Fruit fly (Drosophila melanogaster) whole organism, embryonic: ENCODE results near the gene Polr1F.

Experiments
- Aef1 ChIP-seq: fragments of 200-800 bp; sonication (Bioruptor generic); IDR thresholded peaks from 3 replicates; pipeline ENCODE4 v1.3.6; 2022; ENCODE audit warnings: missing biosample characterization, missing genetic modification characterization
- Awh ChIP-seq: fragments of 200-800 bp; sonication (Bioruptor generic); IDR thresholded peaks from 2 replicates; pipeline ENCODE4, ENCODE4 v1.3.6; 2022; ENCODE audit warnings: missing biosample characterization, missing genetic modification characterization
- B-H1 ChIP-seq: fragments of 200-800 bp; sonication (Bioruptor generic); IDR thresholded peaks from 3 replicates; pipeline ENCODE4 v1.3.6; 2022; ENCODE audit warnings: missing biosample characterization, missing genetic modification characterization
- CG10565 ChIP-seq: fragments of 200-800 bp; sonication (Bioruptor generic); optimal IDR thresholded peaks from 3 replicates; lab custom pipeline; 2016; ENCODE audit warnings: missing biosample characterization, mild to moderate bottlenecking, missing genetic modification characterization
- CG11504 ChIP-seq: fragments of 200-800 bp; sonication (Bioruptor generic); optimal IDR thresholded peaks from 3 replicates; lab custom pipeline; 2019; ENCODE audit warnings: missing biosample characterization, mild to moderate bottlenecking, missing genetic modification characterization, moderate library complexity
- CG11560 ChIP-seq: fragments of 200-800 bp; sonication (Bioruptor generic); IDR thresholded peaks from 3 replicates; pipeline ENCODE4 v1.3.6; 2022; ENCODE audit warnings: missing biosample characterization, missing genetic modification characterization
- CG12071 ChIP-seq: fragments of 200-800 bp; sonication (Bioruptor generic); optimal IDR thresholded peaks from 3 replicates; lab custom pipeline; 2018; ENCODE audit warnings: missing biosample characterization, mild to moderate bottlenecking, missing genetic modification characterization
- CG12236 ChIP-seq: fragments of 200-800 bp; sonication (Bioruptor generic); optimal IDR thresholded peaks from 2 replicates; lab custom pipeline; 2016; ENCODE audit warnings: missing biosample characterization, missing genetic modification characterization
- CG13775 ChIP-seq: fragments of 200-800 bp; sonication (Bioruptor generic); optimal IDR thresholded peaks from 3 replicates; lab custom pipeline; 2017; ENCODE audit warnings: missing biosample characterization, mild to moderate bottlenecking, missing genetic modification characterization
- CG14860 ChIP-seq: fragments of 200-800 bp; sonication (Bioruptor generic); IDR thresholded peaks from 3 replicates; pipeline ENCODE4 v1.3.6; 2022; ENCODE audit warnings: missing biosample characterization, missing genetic modification characterization; ENCODE audit not compliant: partially characterized antibody
- CG17186 ChIP-seq: fragments of 200-800 bp; sonication (Bioruptor generic); optimal IDR thresholded peaks from 3 replicates; lab custom pipeline; 2017; ENCODE audit warnings: missing biosample characterization, missing genetic modification reagents, missing genetic modification characterization
- CG1832 ChIP-seq: fragments of 200-800 bp; sonication (Bioruptor generic); optimal IDR thresholded peaks from 2 replicates; lab custom pipeline; 2017; ENCODE audit warnings: missing biosample characterization, mild to moderate bottlenecking, missing genetic modification characterization, inconsistent platforms
- CG18764 ChIP-seq: fragments of 200-800 bp; sonication (Bioruptor generic); optimal IDR thresholded peaks from 3 replicates; lab custom pipeline; 2016; ENCODE audit warnings: missing biosample characterization, missing genetic modification characterization
- CG2116 ChIP-seq: fragments of 200-800 bp; sonication (Bioruptor generic); optimal IDR thresholded peaks from 3 replicates; lab custom pipeline; 2018; ENCODE audit warnings: missing biosample characterization, mild to moderate bottlenecking, missing genetic modification characterization
- CG31224 ChIP-seq: fragments of 200-800 bp; sonication (Bioruptor generic); IDR thresholded peaks from 2 replicates; pipeline ENCODE4 v1.3.6; 2022; ENCODE audit warnings: missing biosample characterization, missing genetic modification characterization
- CG3281 ChIP-seq: fragments of 200-800 bp; sonication (Bioruptor generic); optimal IDR thresholded peaks from 3 replicates; lab custom pipeline; 2017; ENCODE audit warnings: missing biosample characterization, mild to moderate bottlenecking, missing genetic modification characterization
- CG3407 ChIP-seq: fragments of 200-800 bp; sonication (Bioruptor generic); optimal IDR thresholded peaks from 2 replicates; lab custom pipeline; 2018; ENCODE audit warnings: missing biosample characterization, mild to moderate bottlenecking, missing genetic modification characterization
- CG4360 ChIP-seq: fragments of 200-800 bp; sonication (Bioruptor generic); IDR thresholded peaks from 2 replicates; pipeline ENCODE4 v1.3.6; 2022; ENCODE audit warnings: missing biosample characterization, missing genetic modification characterization
- CG4404 ChIP-seq: fragments of 200-800 bp; sonication (Bioruptor generic); IDR thresholded peaks from 2 replicates; pipeline ENCODE4 v1.3.6; 2022; ENCODE audit warnings: missing biosample characterization, missing genetic modification characterization
- CG6175 ChIP-seq: fragments of 200-800 bp; sonication (Bioruptor generic); IDR thresholded peaks from 3 replicates; pipeline ENCODE4 v1.3.6; 2022; ENCODE audit warnings: missing biosample characterization, missing genetic modification characterization
- CG8478 ChIP-seq: fragments of >200 bp; optimal IDR thresholded peaks from 2 replicates; lab custom pipeline; 2018
- CG9215 ChIP-seq: fragments of 200-800 bp; sonication (Bioruptor generic); IDR thresholded peaks from 2 replicates; pipeline ENCODE4 v1.3.6; 2022; ENCODE audit warnings: missing biosample characterization, missing genetic modification characterization
- CoRest ChIP-seq: fragments of 200-800 bp; sonication (Bioruptor generic); optimal IDR thresholded peaks from 3 replicates; lab custom pipeline; 2018; ENCODE audit warnings: missing biosample characterization, mild to moderate bottlenecking, missing genetic modification characterization, moderate library complexity
- D ChIP-seq, 2 experiments: fragments of 200-800 bp in 1 of 2; fragments of >200 bp in 1 of 2; sonication (Bioruptor generic) in 1 of 2; optimal IDR thresholded peaks; 2 replicates in 1 of 2; 3 replicates in 1 of 2; lab custom pipeline; 2017; ENCODE audit warnings: mild to moderate bottlenecking in 1 of 2, missing biosample characterization in 1 of 2, missing genetic modification characterization in 1 of 2, missing genetic modification reagents in 1 of 2
- Dip3 ChIP-seq: fragments of 200-800 bp; sonication (Bioruptor generic); optimal IDR thresholded peaks from 3 replicates; lab custom pipeline; 2016; ENCODE audit warnings: missing biosample characterization, missing genetic modification characterization
- Drgx ChIP-seq: fragments of 200-800 bp; sonication (Bioruptor generic); IDR thresholded peaks from 2 replicates; pipeline ENCODE4 v1.3.6; 2022; ENCODE audit warnings: missing biosample characterization, missing genetic modification characterization
- Ets65A ChIP-seq: fragments of 200-800 bp; sonication (Bioruptor generic); peaks from one replicate; lab custom pipeline; 2016; ENCODE audit warnings: missing biosample characterization, missing genetic modification characterization
- HLH4C ChIP-seq: fragments of 200-800 bp; sonication (Bioruptor generic); IDR thresholded peaks from 3 replicates; pipeline ENCODE4 v1.3.6; 2022; ENCODE audit warnings: missing biosample characterization, missing genetic modification characterization; ENCODE audit not compliant: partially characterized antibody
- HLH54F ChIP-seq: fragments of 200-800 bp; sonication (Bioruptor generic); optimal IDR thresholded peaks from 3 replicates; lab custom pipeline; 2016; ENCODE audit warnings: missing biosample characterization, missing genetic modification characterization
- Hmr ChIP-seq: fragments of 200-800 bp; sonication (Bioruptor generic); optimal IDR thresholded peaks from 3 replicates; lab custom pipeline; 2017; ENCODE audit warnings: mild to moderate bottlenecking, missing biosample characterization, missing genetic modification reagents, missing genetic modification characterization
- Med ChIP-seq: fragments of 200-800 bp; sonication (Bioruptor generic); peaks from one replicate; lab custom pipeline; 2016; ENCODE audit warnings: missing biosample characterization, missing genetic modification characterization, mild to moderate bottlenecking, inconsistent platforms, moderate library complexity
- Mes4 ChIP-seq: fragments of 200-800 bp; sonication (Bioruptor generic); optimal IDR thresholded peaks from 2 replicates; lab custom pipeline; 2016; ENCODE audit warnings: missing biosample characterization, missing genetic modification characterization
- Mrtf ChIP-seq: fragments of 200-800 bp; sonication (Bioruptor generic); IDR thresholded peaks from 3 replicates; pipeline ENCODE4 v1.3.6; 2022; ENCODE audit warnings: missing biosample characterization, missing genetic modification characterization
- Six4 ChIP-seq: fragments of 200-800 bp; sonication (Bioruptor generic); optimal IDR thresholded peaks from 2 replicates; lab custom pipeline; 2016; ENCODE audit warnings: missing biosample characterization, missing genetic modification characterization
- Stat92E ChIP-seq, 3 experiments: fragments of >200 bp in 2 of 3; fragments of 200-800 bp in 1 of 3; sonication (Bioruptor generic) in 1 of 3; optimal IDR thresholded peaks; 2 replicates each; lab custom pipeline; 2017 to 2019; ENCODE audit warnings: missing biosample characterization in 3 of 3, missing genetic modification characterization in 3 of 3, mild to moderate bottlenecking in 1 of 3, moderate library complexity in 1 of 3
- br ChIP-seq: fragments of >200 bp; optimal IDR thresholded peaks from 2 replicates; lab custom pipeline; 2017
- ci ChIP-seq: fragments of 200-800 bp; sonication (Bioruptor generic); IDR thresholded peaks from 3 replicates; pipeline ENCODE4 v1.3.6; 2022; ENCODE audit warnings: missing biosample characterization, missing genetic modification characterization
- emc ChIP-seq: fragments of 200-800 bp; sonication (Bioruptor generic); optimal IDR thresholded peaks from 2 replicates; lab custom pipeline; 2016; ENCODE audit warnings: missing biosample characterization, missing genetic modification characterization
- fru ChIP-seq: fragments of >200 bp; optimal IDR thresholded peaks from 2 replicates; lab custom pipeline; 2017
- gce ChIP-seq: fragments of 200-800 bp; sonication (Bioruptor generic); IDR thresholded peaks from 3 replicates; pipeline ENCODE4 v1.3.6; 2022; ENCODE audit warnings: missing biosample characterization, missing genetic modification characterization
- grau ChIP-seq: fragments of 200-800 bp; optimal IDR thresholded peaks from 3 replicates; lab custom pipeline; 2019; ENCODE audit warnings: missing biosample characterization, mild to moderate bottlenecking, missing genetic modification characterization, moderate library complexity
- knrl ChIP-seq: fragments of 200-800 bp; sonication (Bioruptor generic); IDR thresholded peaks from 3 replicates; pipeline ENCODE4 v1.3.6; 2022; ENCODE audit warnings: missing biosample characterization, missing genetic modification characterization; ENCODE audit not compliant: partially characterized antibody
- lola ChIP-seq, 3 experiments: fragments of >200 bp in 2 of 3; fragments of 200-800 bp in 1 of 3; sonication (Bioruptor generic) in 1 of 3; optimal IDR thresholded peaks; 2 replicates each; lab custom pipeline; 2017 to 2019; ENCODE audit warnings: missing biosample characterization in 3 of 3, missing genetic modification characterization in 3 of 3, mild to moderate bottlenecking in 1 of 3, moderate library complexity in 1 of 3
- pros ChIP-seq: fragments of 200-800 bp; sonication (Bioruptor generic); optimal IDR thresholded peaks from 3 replicates; lab custom pipeline; 2019; ENCODE audit warnings: missing biosample characterization, mild to moderate bottlenecking, missing genetic modification characterization, moderate library complexity
- run ChIP-seq: fragments of 200-800 bp; sonication (Bioruptor generic); optimal IDR thresholded peaks from 3 replicates; lab custom pipeline; 2018; ENCODE audit warnings: missing biosample characterization, mild to moderate bottlenecking, missing genetic modification characterization
- salm ChIP-seq: fragments of 200-800 bp; sonication (Bioruptor generic); optimal IDR thresholded peaks from 2 replicates; lab custom pipeline; 2018; ENCODE audit warnings: missing biosample characterization, mild to moderate bottlenecking, missing genetic modification characterization
- sd ChIP-seq: fragments of 200-800 bp; sonication (Bioruptor generic); optimal IDR thresholded peaks from 3 replicates; lab custom pipeline; 2018; ENCODE audit warnings: missing biosample characterization, mild to moderate bottlenecking, missing genetic modification characterization, moderate library complexity
- sens ChIP-seq: fragments of 200-800 bp; sonication (Bioruptor generic); peaks from one replicate; lab custom pipeline; 2016; ENCODE audit warnings: missing biosample characterization, missing genetic modification characterization
- stc ChIP-seq: fragments of 200-800 bp; sonication (Bioruptor generic); IDR thresholded peaks from 2 replicates; pipeline ENCODE4 v1.3.6; 2022; ENCODE audit warnings: missing biosample characterization, missing genetic modification characterization

Polr1F gene

DNA sequence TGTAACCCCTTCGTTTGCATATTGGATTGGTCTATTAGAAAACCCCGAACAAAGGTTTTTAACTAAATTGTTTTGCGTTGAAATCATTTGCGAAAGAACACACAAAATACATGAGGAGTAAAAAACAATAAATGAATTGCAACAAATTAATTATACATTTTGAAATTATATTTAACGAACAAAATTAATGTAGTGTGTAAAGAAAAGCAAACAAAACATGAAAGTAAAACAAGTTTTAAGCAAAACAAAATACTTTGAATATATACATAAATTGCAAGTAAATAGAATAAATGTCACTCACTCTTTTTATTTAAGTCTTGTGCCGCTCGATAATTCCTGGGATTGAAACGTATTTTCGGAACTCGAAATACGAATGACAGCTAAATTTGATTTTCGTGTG, 24.2 kb upstream of the Polr1F start, which contains the start of gene CG43232:
TSS of gene CG43232 (plus strand) at position 301 of the 400 bp plus-strand sequence.
- no peak for TF ChIP-seq CG31224
- TF ChIP-seq Aef1 (GFP tag; lab: Robert Waterston, UW) = no peak
- no peak for TF ChIP-seq CoRest (tag; lab: Kevin White, UChicago)

DNA sequence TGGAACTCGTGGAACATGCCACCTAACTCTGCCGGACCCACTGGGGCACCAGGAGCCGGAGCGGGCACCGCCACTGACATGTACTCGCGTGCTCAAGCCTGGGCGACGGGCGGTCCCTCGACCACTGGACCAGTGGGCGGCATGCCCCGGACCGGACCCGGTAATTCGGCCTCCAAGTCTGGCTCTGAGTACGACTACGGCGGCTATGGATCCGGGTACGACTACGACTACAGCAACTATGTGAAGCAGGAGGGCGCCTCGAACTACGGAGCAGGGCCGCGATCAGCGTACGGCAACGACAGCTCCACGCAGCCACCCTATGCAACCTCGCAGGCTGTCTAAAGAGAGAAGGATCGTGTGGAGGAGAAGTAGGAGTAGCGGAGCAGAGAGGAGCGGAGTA, 17.5 kb upstream of the Polr1F start:
- TF ChIP-seq Hmr (GFP tag; lab: Kevin White, UChicago) (no peak), CG17186 (no peak), CG6175 (GFP tag; lab: Robert Waterston, UW) (no peak), CG11560 (tag; lab: Robert Waterston, UW) (no peak), emc (GFP tag; lab: Kevin White, UChicago) (no peak), Dip3 (GFP tag; lab: Kevin White, UChicago) (no peak), CG13775 (GFP tag; lab: Kevin White, UChicago) (no peak), fru (lab: Kevin White, UChicago) (no peak), CG12236 (GFP tag; lab: Kevin White, UChicago) (no peak), Med (GFP tag; lab: Kevin White, UChicago) (peak; percentile 75), sens (GFP tag; lab: Kevin White, UChicago) (peak; percentile 27), Ets65A (GFP tag; lab: Kevin White, UChicago) (peak; percentile 80), Six4 (GFP tag; lab: Kevin White, UChicago) (no peak), Stat92E (GFP tag; optimal IDR thresholded peaks at IDR 0.05; lab: Kevin White, UChicago) (no peak), Mrtf (GFP tag; lab: Robert Waterston, UW) (no peak), knrl (peak; percentile 32; the same call in 1 of the 3 replicates), CG3281 (GFP tag; lab: Kevin White, UChicago) (no peak), Mes4 (no peak), Drgx (GFP tag; lab: Robert Waterston, UW) (no peak), HLH4C (no peak), Awh (GFP tag; lab: Robert Waterston, UW) (no peak), D (optimal IDR thresholded peaks at IDR 0.05; lab: Kevin White, UChicago) (no peak), D (GFP tag; optimal IDR thresholded peaks at IDR 0.05; lab: Kevin White, UChicago) (no peak), CG4404 (GFP tag; lab: Robert Waterston, UW) (no peak), CG11504 (tag; lab: Kevin White, UChicago) (no peak)

DNA sequence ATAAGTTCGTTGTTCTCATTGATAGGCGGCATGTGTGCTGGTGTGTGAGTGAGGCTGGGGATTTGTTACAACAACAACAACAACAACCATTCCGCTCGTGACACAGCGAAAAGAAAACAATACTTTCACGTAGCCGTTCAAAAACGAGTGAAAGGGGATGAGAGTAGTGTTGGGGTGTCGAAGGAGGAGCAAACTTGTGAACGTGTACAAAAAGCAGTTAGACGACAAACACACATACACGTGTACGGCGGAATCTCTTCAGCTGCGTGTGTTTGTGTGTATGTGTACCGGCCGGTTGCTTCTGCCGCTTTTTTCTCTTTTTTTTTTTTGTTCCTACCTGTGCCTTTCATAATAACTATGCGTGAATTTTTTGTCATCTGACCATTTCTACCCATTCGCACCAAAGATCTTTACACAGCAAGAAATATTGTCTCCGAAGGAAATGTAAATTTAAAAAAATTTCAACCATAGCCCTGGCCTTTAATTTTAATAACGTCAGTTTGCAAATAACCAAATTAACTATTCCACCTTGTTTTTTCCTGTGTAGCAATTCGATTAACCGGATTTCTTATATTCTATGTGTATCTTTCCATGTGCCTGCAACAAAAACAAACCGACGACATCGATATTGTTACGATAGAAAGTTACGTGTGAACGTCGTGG, 14.6 kb upstream of the Polr1F start:
- TF ChIP-seq CG2116 (GFP tag; lab: Kevin White, UChicago) = peak; percentile 33
- TF ChIP-seq lola (GFP tag; optimal IDR thresholded peaks at IDR 0.05; lab: Kevin White, UChicago) = peak in 1 of 3 experiments; percentile 66
- TF ChIP-seq gce (GFP tag; lab: Robert Waterston, UW) = no peak
- TF ChIP-seq HLH54F (GFP tag; lab: Kevin White, UChicago) = peak; percentile 41
- TF ChIP-seq salm (tag; lab: Kevin White, UChicago) = peak; percentile 36
- no peak for TF ChIP-seq CG4404 (GFP tag; lab: Robert Waterston, UW)
- no peak for TF ChIP-seq CG9215
- TF ChIP-seq pros = no peak
- no peak; the same call in 2 of the 3 replicates for TF ChIP-seq B-H1 (GFP tag; lab: Robert Waterston, UW)
- peak; percentile 96 for TF ChIP-seq CG4360 (GFP tag; lab: Robert Waterston, UW)
- peak; percentile 32 for TF ChIP-seq CG3407 (GFP tag; lab: Kevin White, UChicago)
- no peak for TF ChIP-seq CG10565 (GFP tag; lab: Kevin White, UChicago)
- no peak; the same call in 1 of the 3 replicates for TF ChIP-seq ci (GFP tag; lab: Robert Waterston, UW)
- TF ChIP-seq CG14860 = no peak
- TF ChIP-seq stc (GFP tag; lab: Robert Waterston, UW) = peak; percentile 72; the same call in 1 of the 2 replicates
- TF ChIP-seq CG18764 (GFP tag; lab: Kevin White, UChicago) = peak; percentile 3
- no peak for TF ChIP-seq sd
- no peak for TF ChIP-seq br (lab: Kevin White, UChicago)
- TF ChIP-seq grau (tag; lab: Kevin White, UChicago) = peak; percentile 68
- TF ChIP-seq CG12071 (GFP tag; lab: Kevin White, UChicago) = no peak
- TF ChIP-seq run (tag; lab: Kevin White, UChicago) = no peak
- no peak; the same call in 1 of the 2 replicates for TF ChIP-seq Drgx (GFP tag; lab: Robert Waterston, UW)
- TF ChIP-seq CG1832 = no peak
- TF ChIP-seq CG8478 = no peak
